Fruit fly (Drosophila melanogaster) whole organism, embryonic: ENCODE results near the gene meso18E.

ENCODE experiments used
- Rx ChIP-seq: fragments of 200-800 bp; sonication (Bioruptor generic); IDR thresholded peaks from 2 replicates; pipeline ENCODE4 v1.3.6; 2022; ENCODE audit warnings: missing biosample characterization, missing genetic modification characterization
- dati ChIP-seq: fragments of 200-800 bp; sonication (Bioruptor generic); IDR thresholded peaks from 2 replicates; pipeline ENCODE4 v1.3.6; 2022; ENCODE audit warnings: missing biosample characterization, missing genetic modification characterization
- ftz-f1 ChIP-seq: fragments of 200-800 bp; sonication (Bioruptor generic); optimal IDR thresholded peaks from 2 replicates; lab custom pipeline; 2016; ENCODE audit warnings: missing biosample characterization, missing genetic modification characterization
- pb ChIP-seq: fragments of 200-800 bp; sonication (Bioruptor generic); optimal IDR thresholded peaks from 3 replicates; lab custom pipeline; 2016; ENCODE audit warnings: missing biosample characterization, missing genetic modification characterization

dm6 chrX:19697255-19697877 lies 15.5 kb downstream of the meso18E start:
- TF ChIP-seq ftz-f1 (GFP tag; lab: Kevin White, UChicago) (no peak), dati (no peak), pb (GFP tag; lab: Kevin White, UChicago) (no peak), Rx (no peak)
